Fruit fly (Drosophila melanogaster) whole organism, embryonic: ENCODE data around the gene CG43707.

ENCODE experiments used
- ATbp ChIP-seq: fragments of 200-800 bp; sonication (Bioruptor generic); optimal IDR thresholded peaks from 2 replicates; lab custom pipeline; 2017; ENCODE audit warnings: missing biosample characterization, mild to moderate bottlenecking, missing genetic modification characterization, missing genetic modification reagents
- Atf-2 ChIP-seq: fragments of 200-800 bp; sonication (Bioruptor generic); optimal IDR thresholded peaks from 2 replicates; lab custom pipeline; 2016; ENCODE audit warnings: missing biosample characterization, missing genetic modification characterization
- Bdp1 ChIP-seq: fragments of 200-800 bp; sonication (Bioruptor generic); optimal IDR thresholded peaks from 3 replicates; lab custom pipeline; 2016; ENCODE audit warnings: missing biosample characterization, missing genetic modification characterization
- CG10209 ChIP-seq: fragments of 200-800 bp; sonication (Bioruptor generic); optimal IDR thresholded peaks from 3 replicates; lab custom pipeline; 2017; ENCODE audit warnings: missing biosample characterization, mild to moderate bottlenecking, missing genetic modification characterization, missing genetic modification reagents
- CG1024 ChIP-seq: fragments of 200-800 bp; sonication (Bioruptor generic); IDR thresholded peaks from 2 replicates; pipeline ENCODE4 v1.3.6; 2022; ENCODE audit warnings: missing biosample characterization, missing genetic modification characterization
- CG10366 ChIP-seq: fragments of 200-800 bp; sonication (Bioruptor generic); IDR thresholded peaks from 2 replicates; pipeline ENCODE4 v1.3.6; 2022; ENCODE audit warnings: missing biosample characterization, missing genetic modification characterization
- CG15073 ChIP-seq: fragments of 200-800 bp; sonication (Bioruptor generic); optimal IDR thresholded peaks from 2 replicates; lab custom pipeline; 2016; ENCODE audit warnings: missing biosample characterization, missing genetic modification characterization
- CG15269 ChIP-seq: fragments of 200-800 bp; sonication (Bioruptor generic); optimal IDR thresholded peaks from 2 replicates; lab custom pipeline; 2018; ENCODE audit warnings: missing biosample characterization, mild to moderate bottlenecking, missing genetic modification characterization, moderate library complexity
- CG17802 ChIP-seq: fragments of 200-800 bp; sonication (Bioruptor generic); optimal IDR thresholded peaks from 2 replicates; lab custom pipeline; 2018; ENCODE audit warnings: missing biosample characterization, mild to moderate bottlenecking, missing genetic modification characterization, moderate library complexity
- CG1832 ChIP-seq: fragments of 200-800 bp; sonication (Bioruptor generic); optimal IDR thresholded peaks from 2 replicates; lab custom pipeline; 2017; ENCODE audit warnings: missing biosample characterization, mild to moderate bottlenecking, missing genetic modification characterization, inconsistent platforms
- CG2116 ChIP-seq: fragments of 200-800 bp; sonication (Bioruptor generic); optimal IDR thresholded peaks from 3 replicates; lab custom pipeline; 2018; ENCODE audit warnings: missing biosample characterization, mild to moderate bottlenecking, missing genetic modification characterization
- CG2199 ChIP-seq: fragments of 200-800 bp; sonication (Bioruptor generic); IDR thresholded peaks from 3 replicates; pipeline ENCODE4 v1.3.6; 2022; ENCODE audit warnings: missing biosample characterization, missing genetic modification characterization
- CG31365 ChIP-seq: fragments of 200-800 bp; sonication (Bioruptor generic); optimal IDR thresholded peaks from 2 replicates; lab custom pipeline; 2018; ENCODE audit warnings: missing biosample characterization, mild to moderate bottlenecking, missing genetic modification characterization
- CG31441 ChIP-seq: fragments of 200-800 bp; sonication (Bioruptor generic); IDR thresholded peaks from 2 replicates; pipeline ENCODE4 v1.3.6; 2022; ENCODE audit warnings: missing biosample characterization, missing genetic modification characterization
- CG32767 ChIP-seq: fragments of 200-800 bp; sonication (Bioruptor generic); IDR thresholded peaks from 2 replicates; pipeline ENCODE4 v1.3.6; 2022; ENCODE audit warnings: missing biosample characterization, missing genetic modification characterization
- CG3407 ChIP-seq: fragments of 200-800 bp; sonication (Bioruptor generic); optimal IDR thresholded peaks from 2 replicates; lab custom pipeline; 2018; ENCODE audit warnings: missing biosample characterization, mild to moderate bottlenecking, missing genetic modification characterization
- CG4820 ChIP-seq: fragments of 200-800 bp; sonication (Bioruptor generic); optimal IDR thresholded peaks from 3 replicates; lab custom pipeline; 2016; ENCODE audit warnings: missing biosample characterization, missing genetic modification characterization
- CG7745 ChIP-seq: fragments of 200-800 bp; sonication (Bioruptor generic); optimal IDR thresholded peaks from 2 replicates; lab custom pipeline; 2018; ENCODE audit warnings: missing biosample characterization, mild to moderate bottlenecking, missing genetic modification characterization, moderate library complexity
- CG8478 ChIP-seq: fragments of >200 bp; optimal IDR thresholded peaks from 2 replicates; lab custom pipeline; 2018
- CG8944 ChIP-seq: fragments of 200-800 bp; sonication (Bioruptor generic); optimal IDR thresholded peaks from 3 replicates; lab custom pipeline; 2016; ENCODE audit warnings: missing biosample characterization, missing genetic modification characterization
- CG9817 ChIP-seq: fragments of 200-800 bp; sonication (Bioruptor generic); optimal IDR thresholded peaks from 2 replicates; lab custom pipeline; 2018; ENCODE audit warnings: missing biosample characterization, mild to moderate bottlenecking, missing genetic modification characterization, moderate library complexity
- CG9932 ChIP-seq: fragments of 200-800 bp; sonication (Bioruptor generic); IDR thresholded peaks from 2 replicates; pipeline ENCODE4 v1.3.6; 2022; ENCODE audit warnings: missing biosample characterization, missing genetic modification characterization
- D19A ChIP-seq: fragments of 200-800 bp; optimal IDR thresholded peaks from 3 replicates; lab custom pipeline; 2019; ENCODE audit warnings: missing biosample characterization, mild to moderate bottlenecking, missing genetic modification characterization, moderate library complexity
- Gug ChIP-seq: fragments of 200-800 bp; sonication (Bioruptor generic); IDR thresholded peaks from 4 replicates; pipeline ENCODE4 v1.3.6; 2022; ENCODE audit warnings: missing biosample characterization, missing genetic modification characterization
- HLH3B ChIP-seq: fragments of 200-800 bp; sonication (Bioruptor generic); IDR thresholded peaks from 2 replicates; pipeline ENCODE4 v1.3.6; 2022; ENCODE audit warnings: missing biosample characterization, missing genetic modification characterization
- HLH54F ChIP-seq: fragments of 200-800 bp; sonication (Bioruptor generic); optimal IDR thresholded peaks from 3 replicates; lab custom pipeline; 2016; ENCODE audit warnings: missing biosample characterization, missing genetic modification characterization
- HmgD ChIP-seq: fragments of 200-800 bp; sonication (Bioruptor generic); optimal IDR thresholded peaks from 3 replicates; lab custom pipeline; 2016; ENCODE audit warnings: missing biosample characterization, missing genetic modification characterization
- Mad ChIP-seq: fragments of 200-800 bp; sonication (Bioruptor generic); optimal IDR thresholded peaks from 2 replicates; lab custom pipeline; 2016; ENCODE audit warnings: missing biosample characterization, missing genetic modification characterization
- Max ChIP-seq: fragments of 200-800 bp; sonication (Bioruptor generic); optimal IDR thresholded peaks from 2 replicates; lab custom pipeline; 2016; ENCODE audit warnings: missing biosample characterization, mild to moderate bottlenecking, missing genetic modification characterization
- Mrtf ChIP-seq: fragments of 200-800 bp; sonication (Bioruptor generic); IDR thresholded peaks from 3 replicates; pipeline ENCODE4 v1.3.6; 2022; ENCODE audit warnings: missing biosample characterization, missing genetic modification characterization
- Myb ChIP-seq: fragments of 200-800 bp; sonication (Bioruptor generic); optimal IDR thresholded peaks from 2 replicates; lab custom pipeline; 2016; ENCODE audit warnings: missing biosample characterization, missing genetic modification characterization
- Oaz ChIP-seq: fragments of 200-800 bp; sonication (Bioruptor generic); IDR thresholded peaks from 2 replicates; pipeline ENCODE4 v1.3.6; 2022; ENCODE audit warnings: missing biosample characterization, missing genetic modification characterization
- Rfx ChIP-seq: fragments of 200-800 bp; sonication (Bioruptor generic); IDR thresholded peaks from 2 replicates; pipeline ENCODE4 v1.3.6; 2022; ENCODE audit warnings: missing biosample characterization, missing genetic modification characterization
- YL-1 ChIP-seq: fragments of 200-800 bp; sonication (Bioruptor generic); optimal IDR thresholded peaks from 3 replicates; lab custom pipeline; 2017; ENCODE audit warnings: missing biosample characterization, mild to moderate bottlenecking, missing genetic modification characterization
- abd-A ChIP-seq: fragments of 200-800 bp; sonication (Bioruptor generic); optimal IDR thresholded peaks from 3 replicates; lab custom pipeline; 2019; ENCODE audit warnings: missing biosample characterization, mild to moderate bottlenecking, missing genetic modification characterization, moderate library complexity
- bigmax ChIP-seq: fragments of 200-800 bp; sonication (Bioruptor generic); optimal IDR thresholded peaks from 2 replicates; lab custom pipeline; 2018; ENCODE audit warnings: missing biosample characterization, mild to moderate bottlenecking, missing genetic modification characterization
- chn ChIP-seq: fragments of 200-800 bp; sonication (Bioruptor generic); optimal IDR thresholded peaks from 2 replicates; lab custom pipeline; 2016; ENCODE audit warnings: missing biosample characterization, missing genetic modification characterization
- dimm ChIP-seq: fragments of 200-800 bp; sonication (Bioruptor generic); IDR thresholded peaks from 2 replicates; pipeline ENCODE4 v1.3.6; 2022; ENCODE audit warnings: missing biosample characterization, missing genetic modification characterization
- dm ChIP-seq: fragments of 200-800 bp; sonication (Bioruptor generic); optimal IDR thresholded peaks from 3 replicates; lab custom pipeline; 2016; ENCODE audit warnings: missing biosample characterization, missing genetic modification characterization
- gce ChIP-seq: fragments of 200-800 bp; sonication (Bioruptor generic); IDR thresholded peaks from 3 replicates; pipeline ENCODE4 v1.3.6; 2022; ENCODE audit warnings: missing biosample characterization, missing genetic modification characterization
- insv ChIP-seq, 2 experiments: fragments of 200-800 bp; sonication (Bioruptor generic); optimal IDR thresholded peaks; 3 replicates each; lab custom pipeline; 2016 to 2018; ENCODE audit warnings: missing biosample characterization in 2 of 2, missing genetic modification characterization in 2 of 2
- mam ChIP-seq: fragments of 200-800 bp; sonication (Bioruptor generic); optimal IDR thresholded peaks from 3 replicates; lab custom pipeline; 2016; ENCODE audit warnings: missing biosample characterization, missing genetic modification characterization
- oc ChIP-seq: fragments of 200-800 bp; sonication (Bioruptor generic); optimal IDR thresholded peaks from 2 replicates; lab custom pipeline; 2018; ENCODE audit warnings: missing biosample characterization, mild to moderate bottlenecking, missing genetic modification characterization, moderate library complexity
- prd ChIP-seq, 3 experiments: fragments of >200 bp in 2 of 3; fragments of 200-800 bp in 1 of 3; sonication (Bioruptor generic) in 1 of 3; optimal IDR thresholded peaks in 2 of 3; IDR thresholded peaks in 1 of 3; 2 replicates in 2 of 3; 3 replicates in 1 of 3; pipeline versions ENCODE4 v1.3.6 to Lab custom; 2017 to 2022; ENCODE audit warnings: missing biosample characterization in 1 of 3, missing genetic modification characterization in 1 of 3
- pum ChIP-seq: fragments of 200-800 bp; sonication (Bioruptor generic); optimal IDR thresholded peaks from 2 replicates; lab custom pipeline; 2016; ENCODE audit warnings: missing biosample characterization, missing genetic modification characterization
- pzg ChIP-seq: fragments of 200-800 bp; sonication (Bioruptor generic); optimal IDR thresholded peaks from 3 replicates; lab custom pipeline; 2018; ENCODE audit warnings: missing biosample characterization, mild to moderate bottlenecking, missing genetic modification characterization, moderate library complexity
- slbo ChIP-seq: fragments of 200-800 bp; sonication (Bioruptor generic); IDR thresholded peaks from 2 replicates; pipeline ENCODE4 v1.3.6; 2022; ENCODE audit warnings: missing biosample characterization, missing genetic modification characterization
- tap ChIP-seq: fragments of 200-800 bp; optimal IDR thresholded peaks from 3 replicates; lab custom pipeline; 2019; ENCODE audit warnings: missing biosample characterization, mild to moderate bottlenecking, missing genetic modification characterization, moderate library complexity
- vfl ChIP-seq: fragments of 200-800 bp; sonication (Bioruptor generic); optimal IDR thresholded peaks from 2 replicates; lab custom pipeline; 2016; ENCODE audit warnings: missing biosample characterization, missing genetic modification characterization
- wek ChIP-seq: fragments of 200-800 bp; sonication (Bioruptor generic); optimal IDR thresholded peaks from 3 replicates; lab custom pipeline; 2018; ENCODE audit warnings: missing biosample characterization, mild to moderate bottlenecking, missing genetic modification characterization, moderate library complexity
- wor ChIP-seq: fragments of 200-800 bp; sonication (Bioruptor generic); IDR thresholded peaks from 2 replicates; pipeline ENCODE4 v1.3.6; 2022; ENCODE audit warnings: missing biosample characterization, missing genetic modification characterization

Gene CG43707

DNA sequence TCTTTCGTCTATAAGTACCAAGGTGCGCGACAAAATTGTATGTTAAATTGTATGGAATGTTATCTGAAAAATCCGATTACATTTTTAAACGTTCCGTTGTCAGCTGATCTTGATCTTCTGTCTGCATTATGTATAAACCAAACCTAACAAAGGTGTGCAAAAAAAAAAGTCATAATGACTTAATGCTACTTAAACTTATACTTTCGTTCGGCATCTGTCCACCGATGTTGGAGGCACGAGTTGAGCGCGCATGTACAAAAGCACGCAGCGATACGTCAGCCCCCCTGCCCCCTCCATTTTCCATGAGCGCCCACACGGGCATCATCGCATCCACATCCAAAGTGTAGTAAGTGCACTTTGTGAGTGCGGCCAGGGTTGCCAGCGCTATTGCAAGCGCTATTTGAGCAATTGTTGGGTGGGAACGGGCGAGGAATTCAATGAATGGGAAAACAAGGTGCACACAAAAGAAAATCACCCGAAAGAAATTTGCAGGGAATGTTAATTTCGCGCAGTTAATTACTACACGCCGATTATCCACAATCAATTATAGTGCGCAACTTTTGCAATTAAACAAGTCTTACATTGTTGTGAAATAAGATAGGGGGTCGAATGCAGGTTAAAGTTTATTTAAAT, 47.7 kb downstream of the CG43707 start (continued):
- TF ChIP-seq prd (optimal IDR thresholded peaks at IDR 0.05; lab: Kevin White, UChicago) (no peak), prd (GFP tag; IDR thresholded peaks at IDR 0.05; lab: Robert Waterston, UW) (peak; percentile 98), CG2116 (peak; percentile 82), CG9817 (peak; percentile 97), oc (tag; lab: Kevin White, UChicago) (peak; percentile 99), Oaz (GFP tag; lab: Robert Waterston, UW) (peak; percentile 94), Mrtf (peak; percentile 97), wek (GFP tag; lab: Kevin White, UChicago) (peak; percentile 97), gce (GFP tag; lab: Robert Waterston, UW) (peak; percentile 98), HLH3B (GFP tag; lab: Robert Waterston, UW) (peak; percentile 98), vfl (GFP tag; lab: Kevin White, UChicago) (peak; percentile 90), CG9932 (GFP tag; lab: Robert Waterston, UW) (peak; percentile 90), ATbp (GFP tag; lab: Kevin White, UChicago) (peak; percentile 99), HLH54F (GFP tag; lab: Kevin White, UChicago) (peak; percentile 96), CG7745 (peak; percentile 84), HmgD (peak; percentile 94), mam (GFP tag; lab: Kevin White, UChicago) (peak; percentile 97), dm (peak; percentile 97), Max (GFP tag; lab: Kevin White, UChicago) (peak; percentile 97), CG10209 (GFP tag; lab: Kevin White, UChicago) (peak; percentile 98), CG1024 (GFP tag; lab: Robert Waterston, UW) (peak; percentile 93), CG8478 (lab: Kevin White, UChicago) (no peak), tap (peak; percentile 99), Rfx (peak; percentile 96), Myb (peak; percentile 90), YL-1 (GFP tag; lab: Kevin White, UChicago) (peak; percentile 86), slbo (GFP tag; lab: Robert Waterston, UW) (peak; percentile 96), CG10366 (GFP tag; lab: Robert Waterston, UW) (peak; percentile 98), CG3407 (GFP tag; lab: Kevin White, UChicago) (peak; percentile 96), Mad (peak; percentile 97), CG4820 (GFP tag; lab: Kevin White, UChicago) (peak; percentile 98), Gug (GFP tag; lab: Robert Waterston, UW) (peak; percentile 97), CG8944 (GFP tag; lab: Kevin White, UChicago) (peak; percentile 97), insv (GFP tag; optimal IDR thresholded peaks at IDR 0.05; lab: Kevin White, UChicago) (peak; percentile 43 to 71), chn (GFP tag; lab: Kevin White, UChicago) (peak; percentile 97), CG15269 (tag; lab: Kevin White, UChicago) (peak; percentile 99), CG31365 (peak; percentile 94), bigmax (GFP tag; lab: Kevin White, UChicago) (peak; percentile 78), pzg (peak; percentile 30), CG31441 (GFP tag; lab: Robert Waterston, UW) (peak; percentile 94), dimm (GFP tag; lab: Robert Waterston, UW) (peak; percentile 94), pum (GFP tag; lab: Kevin White, UChicago) (peak; percentile 98), CG15073 (peak; percentile 81), Bdp1 (peak; percentile 90), CG32767 (peak; percentile 97), D19A (tag; lab: Kevin White, UChicago) (peak; percentile 97), Atf-2 (peak; percentile 95), wor (GFP tag; lab: Robert Waterston, UW) (peak; percentile 98), CG17802 (tag; lab: Kevin White, UChicago) (peak; percentile 93), CG1832 (GFP tag; lab: Kevin White, UChicago) (peak; percentile 28), CG2199 (GFP tag; lab: Robert Waterston, UW) (peak; percentile 97), abd-A (peak; percentile 98)
